Worm (Caenorhabditis elegans): Measurements from ENCODE around the gene lelo-3.
A peak's percentile ranks its signal among the peaks of the same experiment; 100 is the strongest.

lelo-3 gene

DNA sequence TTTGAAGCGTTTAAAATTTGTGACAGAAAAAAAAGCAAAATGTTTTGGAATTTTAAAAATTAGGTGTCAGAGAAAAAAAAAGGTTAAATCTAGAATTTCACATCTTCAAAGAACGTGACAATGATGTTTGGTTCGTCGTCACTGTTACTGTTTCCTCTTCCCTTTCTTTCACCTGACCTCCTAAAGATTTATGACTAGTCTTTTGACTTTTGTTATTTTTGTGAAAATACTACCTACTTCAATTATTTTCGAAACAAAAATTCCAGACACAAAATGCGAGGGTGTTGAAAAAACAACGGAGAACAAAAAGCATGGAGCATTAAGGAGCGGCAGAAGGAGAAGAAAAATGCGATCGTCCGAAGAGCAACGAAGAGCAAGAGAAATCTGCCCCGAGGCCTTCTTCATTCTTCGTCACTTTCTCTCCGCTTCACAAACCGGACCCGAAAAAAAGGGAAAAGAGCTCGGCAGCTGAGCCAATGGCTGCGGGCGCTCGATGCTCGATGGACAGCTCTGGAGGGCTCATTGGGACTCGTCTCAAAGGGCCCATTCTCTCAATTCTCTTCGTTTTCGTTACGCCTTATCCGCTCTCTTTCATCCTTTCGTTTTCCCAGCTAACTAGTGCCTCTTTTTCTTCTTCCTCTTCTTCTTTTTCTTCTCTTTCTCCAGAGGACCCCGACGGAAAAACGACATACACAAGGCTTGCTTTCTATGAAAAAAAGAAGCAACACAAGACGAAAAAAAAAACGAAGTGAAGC is 46.0 kb downstream of the lelo-3 start (continued):
- TF ChIP-seq nhr-48 (tag; optimal IDR thresholded peaks at IDR 0.05) (peak; percentile 2), ZK337.2 (GFP tag; IDR thresholded peaks at IDR 0.05) (no peak), vab-7 (GFP tag; IDR thresholded peaks at IDR 0.05) (no peak), zag-1 (tag; optimal IDR thresholded peaks at IDR 0.05) (no peak), dpl-1 (GFP tag; optimal IDR thresholded peaks at IDR 0.05) (no peak), cey-2 (tag; optimal IDR thresholded peaks at IDR 0.05; ENCODE audit: borderline replicate concordance, insufficient read depth) (no peak), daf-12 (tag; optimal IDR thresholded peaks at IDR 0.05) (no peak), aha-1 (tag) (peak; percentile 83), sdz-12 (GFP tag; optimal IDR thresholded peaks at IDR 0.05) (no peak), ctbp-1 (GFP tag; IDR thresholded peaks at IDR 0.05) (peak; percentile 68; the same call in 1 of the 2 replicates), dmd-9 (GFP tag; IDR thresholded peaks at IDR 0.05) (no peak), ceh-32 (tag; optimal IDR thresholded peaks at IDR 0.05; ENCODE audit: poor library complexity) (no peak), pqm-1 (tag; optimal IDR thresholded peaks at IDR 0.05) (no peak), hmg-1.1 (GFP tag; IDR thresholded peaks at IDR 0.05) (peak; percentile 39; the same call in 1 of the 2 replicates), F26F4.8 (GFP tag; conservative IDR thresholded peaks at IDR 0.05) (no peak), lin-39 (tag; optimal IDR thresholded peaks at IDR 0.05) (no peak), lim-7 (GFP tag; IDR thresholded peaks at IDR 0.05) (peak; percentile 66), lin-13 (GFP tag; optimal IDR thresholded peaks at IDR 0.05) (no peak), snpc-1.2 (GFP tag; IDR thresholded peaks at IDR 0.05) (no peak), daf-16 (GFP tag; optimal IDR thresholded peaks at IDR 0.05) (no peak), daf-16 (tag; optimal IDR thresholded peaks at IDR 0.05) (no peak), nhr-11 (tag; optimal IDR thresholded peaks at IDR 0.05) (no peak), saeg-2 (GFP tag; IDR thresholded peaks at IDR 0.05) (no peak), aly-2 (tag; optimal IDR thresholded peaks at IDR 0.05) (no peak), ces-1 (GFP tag; optimal IDR thresholded peaks at IDR 0.05) (no peak), hif-1 (tag; optimal IDR thresholded peaks at IDR 0.05) (no peak), F49E8.2 (tag; optimal IDR thresholded peaks at IDR 0.05; ENCODE audit: borderline replicate concordance) (no peak), dve-1 (tag; optimal IDR thresholded peaks at IDR 0.05; ENCODE audit: insufficient read depth) (no peak), lin-15B (tag; optimal IDR thresholded peaks at IDR 0.05) (no peak), unc-130 (GFP tag; optimal IDR thresholded peaks at IDR 0.05) (no peak), lsy-2 (tag; optimal IDR thresholded peaks at IDR 0.05) (peak in 1 of 2 experiments; percentile 35), lir-3 (tag; optimal IDR thresholded peaks at IDR 0.05) (no peak), hlh-30 (tag; optimal IDR thresholded peaks at IDR 0.05; ENCODE audit: insufficient read depth) (no peak), T26A8.4 (GFP tag; IDR thresholded peaks at IDR 0.05) (no peak), ama-1 (optimal IDR thresholded peaks at IDR 0.05) (no peak), Y5F2A.4 (GFP tag; optimal IDR thresholded peaks at IDR 0.05) (no peak), tag-97 (GFP tag; IDR thresholded peaks at IDR 0.05) (no peak), spr-1 (tag; optimal IDR thresholded peaks at IDR 0.05) (no peak), unc-62 (GFP tag; optimal IDR thresholded peaks at IDR 0.05 in 1 of 2) (no peak), unc-62 (tag; optimal IDR thresholded peaks at IDR 0.05) (no peak), mdt-29 (GFP tag; IDR thresholded peaks at IDR 0.05) (no peak), set-16 (GFP tag; IDR thresholded peaks at IDR 0.05) (peak; percentile 86), dmd-6 (GFP tag; IDR thresholded peaks at IDR 0.05) (no peak), mep-1 (tag; optimal IDR thresholded peaks at IDR 0.05) (peak; percentile 53), nhr-76 (tag; optimal IDR thresholded peaks at IDR 0.05) (no peak), D1046.2 (GFP tag; IDR thresholded peaks at IDR 0.05) (no peak), nhr-42 (GFP tag; IDR thresholded peaks at IDR 0.05) (no peak), egl-27 (tag; optimal IDR thresholded peaks at IDR 0.05) (no peak), tra-1 (GFP tag; IDR thresholded peaks at IDR 0.05) (no peak), ZK546.5 (tag; optimal IDR thresholded peaks at IDR 0.05) (no peak), mes-2 (tag; optimal IDR thresholded peaks at IDR 0.05; ENCODE audit: poor library complexity, severe bottlenecking) (peak; percentile 6)

All from whole organism, L4 larva.